Fruit fly (Drosophila melanogaster): ENCODE data around the gene Uxs.
A peak's percentile ranks its signal among the peaks of the same experiment; 100 is the strongest.

The Uxs gene

dm6 chr3L:8177795-8178564 is 2.7 kb upstream of the Uxs start, which contains the start of gene Nmt:
Gene Nmt, minus strand, starts transcription at chr3L:8178429.
- no peak for TF ChIP-seq CG17801 (GFP tag; optimal IDR thresholded peaks at IDR 0.05; ENCODE audit: partially characterized antibody)

dm6 chr3L:8185263-8186227 is 4.8 kb downstream of the Uxs start:
- TF ChIP-seq CG17801 (GFP tag; optimal IDR thresholded peaks at IDR 0.05; ENCODE audit: partially characterized antibody): no peak

- peak; percentile 78 for TF ChIP-seq CG17801 (GFP tag; optimal IDR thresholded peaks at IDR 0.05; ENCODE audit: partially characterized antibody)
Measured at dm6 chr3L:8186627-8187396, 6.1 kb downstream of the Uxs start, which contains the start of the genes ERR and Atg18a. Gene ERR, minus strand, starts transcription at chr3L:8186671. Gene Atg18a, plus strand, starts transcription at chr3L:8186857.

dm6 chr3L:8187397-8187811 is 6.7 kb downstream of the Uxs start:
- TF ChIP-seq CG17801 (GFP tag; optimal IDR thresholded peaks at IDR 0.05; ENCODE audit: partially characterized antibody): no peak

- no peak for TF ChIP-seq CG17801 (GFP tag; optimal IDR thresholded peaks at IDR 0.05; ENCODE audit: partially characterized antibody)
Measured at dm6 chr3L:8189234-8189633, 8.5 kb downstream of the Uxs start.

dm6 chr3L:8191042-8191613 is 10.4 kb downstream of the Uxs start, which contains the start of gene MED24:
Gene MED24, plus strand, starts transcription at chr3L:8191270.
- peak; percentile 19 for TF ChIP-seq CG17801 (GFP tag; optimal IDR thresholded peaks at IDR 0.05; ENCODE audit: partially characterized antibody)

dm6 chr3L:8193016-8193415 is 12.3 kb downstream of the Uxs start, which contains the start of gene CG7387:
Gene CG7387, minus strand, starts transcription at chr3L:8193116.
- no peak for TF ChIP-seq CG17801 (GFP tag; optimal IDR thresholded peaks at IDR 0.05; ENCODE audit: partially characterized antibody)

dm6 chr3L:8197779-8198279 is 17.1 kb downstream of the Uxs start, which contains the start of the genes UbcE2M and Dhps:
Gene UbcE2M, minus strand, starts transcription at chr3L:8197987.
Gene Dhps, plus strand, starts transcription at chr3L:8198207.
- peak; percentile 73 for TF ChIP-seq CG17801 (GFP tag; optimal IDR thresholded peaks at IDR 0.05; ENCODE audit: partially characterized antibody)

dm6 chr3L:8202317-8202842 is 21.7 kb downstream of the Uxs start, which contains the start of the genes CG7366 and CG13679:
Gene CG7366, minus strand, starts transcription at chr3L:8202417.
Gene CG13679, plus strand, starts transcription at chr3L:8202792.
- no peak for TF ChIP-seq CG17801 (GFP tag; optimal IDR thresholded peaks at IDR 0.05; ENCODE audit: partially characterized antibody)

- no peak for TF ChIP-seq CG17801 (GFP tag; optimal IDR thresholded peaks at IDR 0.05; ENCODE audit: partially characterized antibody)
Measured at dm6 chr3L:8210596-8210995, 29.9 kb downstream of the Uxs start, which contains the start of gene tut. Gene tut, minus strand, starts transcription at chr3L:8210743.

- TF ChIP-seq CG17801 (GFP tag; optimal IDR thresholded peaks at IDR 0.05; ENCODE audit: partially characterized antibody): no peak
Measured at dm6 chr3L:8211590-8211989, 30.9 kb downstream of the Uxs start, which contains the start of gene CG8006. Gene CG8006, plus strand, starts transcription at chr3L:8211890.

dm6 chr3L:8214980-8215379 is 34.3 kb downstream of the Uxs start, which contains the start of gene CG8012:
Gene CG8012, plus strand, starts transcription at chr3L:8215280.
- no peak for TF ChIP-seq CG17801 (GFP tag; optimal IDR thresholded peaks at IDR 0.05; ENCODE audit: partially characterized antibody)

- TF ChIP-seq CG17801 (GFP tag; optimal IDR thresholded peaks at IDR 0.05; ENCODE audit: partially characterized antibody): no peak
Measured at dm6 chr3L:8218883-8219282, 38.2 kb downstream of the Uxs start, which contains the start of gene CG13674. Gene CG13674, minus strand, starts transcription at chr3L:8218983.

Measured in ovary, adult (tissue).